Fruit fly (Drosophila melanogaster): ENCODE data around the gene CG5399.

The CG5399 gene

dm6 chr3R:15680666-15681065 is 14.4 kb upstream of the CG5399 start:
- TF ChIP-seq psq (optimal IDR thresholded peaks at IDR 0.05) (no peak), usp (GFP tag; optimal IDR thresholded peaks at IDR 0.05) (no peak), Dll (optimal IDR thresholded peaks at IDR 0.05) (no peak), EcR (GFP tag; optimal IDR thresholded peaks at IDR 0.05) (no peak), pan (optimal IDR thresholded peaks at IDR 0.05) (no peak), CG8478 (optimal IDR thresholded peaks at IDR 0.05) (no peak)

DNA sequence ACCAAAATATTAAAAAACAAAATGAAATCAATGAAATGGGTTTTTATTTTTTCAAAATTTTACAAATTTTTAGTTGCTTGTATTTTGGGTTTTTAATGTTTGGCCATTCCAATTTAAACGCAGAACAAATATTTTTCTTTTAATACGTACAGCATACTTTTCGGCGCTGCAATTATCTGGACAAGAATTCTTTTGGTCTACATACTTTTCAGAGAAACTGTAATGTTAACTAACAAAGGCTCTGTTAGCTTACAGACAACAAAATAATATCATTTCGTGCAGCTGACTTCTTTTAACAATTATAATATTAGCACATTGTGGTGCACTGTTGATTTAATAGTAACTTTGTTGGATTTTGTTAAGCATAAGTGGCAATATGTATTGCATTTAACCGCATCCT is 6.6 kb upstream of the CG5399 start:
- TF ChIP-seq EcR (GFP tag; optimal IDR thresholded peaks at IDR 0.05) (no peak), Dll (optimal IDR thresholded peaks at IDR 0.05) (no peak), usp (GFP tag; optimal IDR thresholded peaks at IDR 0.05) (no peak), pan (optimal IDR thresholded peaks at IDR 0.05) (no peak), CG8478 (optimal IDR thresholded peaks at IDR 0.05) (no peak), psq (optimal IDR thresholded peaks at IDR 0.05) (no peak)

DNA sequence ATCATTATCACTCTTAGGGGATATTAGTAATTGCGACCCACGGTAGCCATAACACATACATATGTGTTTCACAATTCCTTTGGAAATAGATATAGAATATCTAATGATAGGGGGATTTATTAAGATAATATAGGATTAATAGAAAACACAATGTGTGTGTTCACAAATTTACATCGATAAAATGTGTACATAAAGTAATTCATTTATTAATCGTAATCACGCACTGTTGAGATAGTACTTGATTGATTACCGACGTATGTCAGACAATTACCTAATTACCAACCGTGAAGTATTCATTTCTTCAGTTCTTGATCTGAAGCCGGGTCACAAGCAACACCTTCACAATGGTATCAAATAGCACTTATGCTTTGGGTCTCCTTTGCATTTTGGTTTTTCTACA is 2.3 kb upstream of the CG5399 start, which contains the start of gene CG31446:
TSS of gene CG31446 (plus strand) at position 301 of the 400 bp plus-strand sequence.
- no peak for TF ChIP-seq EcR (GFP tag; optimal IDR thresholded peaks at IDR 0.05)
- no peak for TF ChIP-seq psq (optimal IDR thresholded peaks at IDR 0.05)
- no peak for TF ChIP-seq Dll (optimal IDR thresholded peaks at IDR 0.05)
- no peak for TF ChIP-seq pan (optimal IDR thresholded peaks at IDR 0.05)
- no peak for TF ChIP-seq CG8478 (optimal IDR thresholded peaks at IDR 0.05)
- no peak for TF ChIP-seq usp (GFP tag; optimal IDR thresholded peaks at IDR 0.05)

dm6 chr3R:15694332-15694731 is 709 bp upstream of the CG5399 start:
- TF ChIP-seq usp (GFP tag; optimal IDR thresholded peaks at IDR 0.05) = no peak
- TF ChIP-seq pan (optimal IDR thresholded peaks at IDR 0.05) = no peak
- TF ChIP-seq psq (optimal IDR thresholded peaks at IDR 0.05) = no peak

dm6 chr3R:15696461-15697044 is 1.5 kb downstream of the CG5399 start:
- TF ChIP-seq EcR (GFP tag; optimal IDR thresholded peaks at IDR 0.05) (no peak), Dll (optimal IDR thresholded peaks at IDR 0.05) (no peak)

- TF ChIP-seq CG8478 (optimal IDR thresholded peaks at IDR 0.05) (no peak), EcR (GFP tag; optimal IDR thresholded peaks at IDR 0.05) (no peak), psq (optimal IDR thresholded peaks at IDR 0.05) (no peak)
Measured at dm6 chr3R:15700801-15701200, 5.8 kb downstream of the CG5399 start.

DNA sequence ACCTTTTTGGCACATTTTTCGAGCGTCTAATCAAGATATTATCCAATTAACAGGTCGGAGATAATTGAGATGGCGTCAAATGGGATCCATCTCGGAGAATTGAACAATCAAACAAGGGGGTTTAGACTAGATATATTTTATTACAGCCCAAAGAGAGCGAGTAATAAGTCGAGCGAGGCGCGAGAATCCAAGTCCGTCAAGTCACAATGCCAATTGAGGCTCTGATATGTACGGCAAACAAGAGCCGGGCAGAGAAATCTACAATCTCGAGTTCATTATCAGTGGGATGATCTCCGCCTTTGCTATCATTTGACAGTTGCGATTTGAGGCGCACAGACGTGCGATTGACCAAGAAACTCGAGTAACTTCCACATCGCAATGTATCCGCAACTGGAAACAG is 9.3 kb downstream of the CG5399 start, which contains the start of gene CG5404:
TSS of gene CG5404 (plus strand) at position 301 of the 400 bp plus-strand sequence.
- TF ChIP-seq Dll (optimal IDR thresholded peaks at IDR 0.05) (no peak), psq (optimal IDR thresholded peaks at IDR 0.05) (no peak), EcR (GFP tag; optimal IDR thresholded peaks at IDR 0.05) (no peak), usp (GFP tag; optimal IDR thresholded peaks at IDR 0.05) (no peak), pan (optimal IDR thresholded peaks at IDR 0.05) (no peak), CG8478 (optimal IDR thresholded peaks at IDR 0.05) (no peak)

DNA sequence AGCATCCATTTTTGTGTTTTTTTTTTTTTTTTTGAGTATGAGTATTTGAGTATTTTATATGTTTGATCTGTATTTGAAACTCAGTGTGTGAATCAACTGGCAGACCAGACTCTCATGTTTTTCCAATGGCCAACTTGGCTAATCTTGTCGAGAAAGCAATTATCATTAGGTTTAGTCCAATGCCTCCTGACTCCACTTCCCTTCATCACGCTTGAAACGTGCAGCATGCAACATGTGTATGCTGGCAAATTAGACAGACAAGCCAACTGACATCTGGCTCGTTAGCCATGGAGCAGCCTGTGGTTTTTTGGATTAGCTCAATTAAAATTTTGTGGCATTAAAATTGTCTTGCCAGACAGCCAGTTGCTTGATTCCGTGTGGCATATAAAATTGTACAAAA is 21.4 kb downstream of the CG5399 start, which contains the start of gene CG31294:
TSS of gene CG31294 (minus strand) at position 101 of the 400 bp plus-strand sequence.
- TF ChIP-seq usp (GFP tag; optimal IDR thresholded peaks at IDR 0.05) (no peak), CG8478 (optimal IDR thresholded peaks at IDR 0.05) (no peak)

DNA sequence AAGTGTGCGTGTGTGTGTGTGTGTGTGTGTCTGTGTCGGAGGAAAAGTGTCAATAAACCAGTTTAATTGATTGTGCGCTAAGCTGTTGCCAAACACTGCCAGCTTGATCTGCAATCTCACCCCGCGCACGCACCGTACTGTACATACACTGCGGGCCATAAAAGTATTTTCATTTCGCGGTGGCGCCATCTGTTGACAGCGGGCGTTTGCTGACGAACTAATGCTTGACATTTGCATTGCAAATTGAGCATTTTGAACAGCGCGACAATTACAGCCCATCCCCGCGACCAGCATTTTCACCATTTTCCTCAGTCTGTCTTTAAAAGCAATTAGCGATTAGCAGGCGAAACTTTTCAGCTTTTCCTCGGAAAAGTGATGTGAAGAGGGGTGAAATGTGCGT is 35.6 kb downstream of the CG5399 start:
- TF ChIP-seq pan (optimal IDR thresholded peaks at IDR 0.05) (no peak), CG8478 (optimal IDR thresholded peaks at IDR 0.05) (no peak), psq (optimal IDR thresholded peaks at IDR 0.05) (no peak), usp (GFP tag; optimal IDR thresholded peaks at IDR 0.05) (no peak)

dm6 chr3R:15731446-15731845 is 36.4 kb downstream of the CG5399 start, which contains the start of gene CG34274:
TSS of gene CG34274 (plus strand) at chr3R:15731746.
- no peak for TF ChIP-seq EcR (GFP tag; optimal IDR thresholded peaks at IDR 0.05)
- TF ChIP-seq pan (optimal IDR thresholded peaks at IDR 0.05) = no peak
- TF ChIP-seq CG8478 (optimal IDR thresholded peaks at IDR 0.05) = no peak
- TF ChIP-seq usp (GFP tag; optimal IDR thresholded peaks at IDR 0.05) = no peak
- no peak for TF ChIP-seq Dll (optimal IDR thresholded peaks at IDR 0.05)
- no peak for TF ChIP-seq psq (optimal IDR thresholded peaks at IDR 0.05)

- TF ChIP-seq CG8478 (optimal IDR thresholded peaks at IDR 0.05) = no peak
- no peak for TF ChIP-seq EcR (GFP tag; optimal IDR thresholded peaks at IDR 0.05)
- TF ChIP-seq psq (optimal IDR thresholded peaks at IDR 0.05) = no peak
- TF ChIP-seq Dll (optimal IDR thresholded peaks at IDR 0.05) = no peak
- no peak for TF ChIP-seq pan (optimal IDR thresholded peaks at IDR 0.05)
- TF ChIP-seq usp (GFP tag; optimal IDR thresholded peaks at IDR 0.05) = no peak
Measured at dm6 chr3R:15744354-15744753, 49.3 kb downstream of the CG5399 start, which contains the start of gene CG4520. TSS of gene CG4520 (plus strand) at chr3R:15744654.

Data from whole organism.